Fruit fly (Drosophila melanogaster): ENCODE data around the gene CG31269.

CG31269 gene

DNA sequence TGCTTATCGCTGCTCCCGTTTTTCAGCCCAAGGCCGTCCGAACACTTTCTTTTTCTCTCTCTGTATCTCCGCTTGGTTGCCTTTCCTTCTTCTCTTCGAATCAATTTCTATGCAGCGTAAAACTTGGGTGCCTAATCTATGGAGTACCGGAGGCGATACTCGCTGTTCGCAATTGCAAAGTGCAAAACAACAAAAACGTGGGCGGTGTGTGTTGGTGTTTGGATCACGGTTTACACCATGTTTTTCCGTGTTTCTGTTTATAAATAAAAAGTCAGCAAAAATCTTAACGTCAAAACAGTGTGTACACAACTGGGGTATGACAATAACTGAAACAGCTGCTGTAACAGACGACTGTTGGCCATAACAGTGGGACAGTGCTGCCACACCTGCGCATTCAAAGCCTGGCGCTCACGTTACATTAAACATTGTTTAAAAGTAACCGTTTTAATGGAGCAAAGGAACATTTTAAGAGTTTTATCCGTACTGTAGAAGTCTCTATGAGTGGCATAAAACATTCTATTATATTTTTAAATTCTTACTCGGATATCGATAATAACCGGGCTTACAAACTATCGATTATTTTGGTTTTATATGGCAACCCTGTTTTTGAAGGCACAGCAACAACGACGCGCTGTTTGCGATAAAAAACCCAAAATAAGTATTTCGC lies 22.3 kb downstream of the CG31269 start, which contains the start of the genes m-cup and Det (continued):
- TF ChIP-seq E2f2 (GFP tag; IDR thresholded peaks at IDR 0.05) (peak; percentile 89), z (GFP tag; IDR thresholded peaks at IDR 0.05) (no peak), Deaf1 (tag; optimal IDR thresholded peaks at IDR 0.05) (no peak), unc-4 (GFP tag; IDR thresholded peaks at IDR 0.05; ENCODE audit: partially characterized antibody) (peak; percentile 81), prd (optimal IDR thresholded peaks at IDR 0.05) (no peak), prd (GFP tag; IDR thresholded peaks at IDR 0.05) (no peak), CG10979 (tag; optimal IDR thresholded peaks at IDR 0.05) (no peak), nmo (GFP tag; optimal IDR thresholded peaks at IDR 0.05) (peak; percentile 60), repo (GFP tag; optimal IDR thresholded peaks at IDR 0.05) (no peak), CG30403 (GFP tag; optimal IDR thresholded peaks at IDR 0.05) (peak; percentile 2), bab2 (GFP tag; optimal IDR thresholded peaks at IDR 0.05) (no peak), jing (GFP tag; optimal IDR thresholded peaks at IDR 0.05) (no peak), Oli (tag; optimal IDR thresholded peaks at IDR 0.05) (no peak), CG17186 (GFP tag; optimal IDR thresholded peaks at IDR 0.05) (peak; percentile 79), Sox100B (GFP tag; optimal IDR thresholded peaks at IDR 0.05) (no peak), hkb (optimal IDR thresholded peaks at IDR 0.05) (peak; percentile 80), hkb (GFP tag; IDR thresholded peaks at IDR 0.05) (no peak), slbo (GFP tag; IDR thresholded peaks at IDR 0.05) (no peak), Spps (tag; optimal IDR thresholded peaks at IDR 0.05) (no peak), CG32532 (GFP tag; IDR thresholded peaks at IDR 0.05) (0 out of 2 replicates have a peak, but pooled peaks have one; percentile 7), Lim3 (GFP tag; IDR thresholded peaks at IDR 0.05) (no peak), run (tag; optimal IDR thresholded peaks at IDR 0.05) (no peak), Lhr (GFP tag; optimal IDR thresholded peaks at IDR 0.05) (peak; percentile 49), toy (GFP tag; IDR thresholded peaks at IDR 0.05) (no peak), Fer2 (tag; optimal IDR thresholded peaks at IDR 0.05) (no peak), schlank (tag; optimal IDR thresholded peaks at IDR 0.05) (no peak), CG18599 (GFP tag; optimal IDR thresholded peaks at IDR 0.05) (peak; percentile 18), ac (GFP tag; optimal IDR thresholded peaks at IDR 0.05) (no peak), CG18011 (GFP tag; optimal IDR thresholded peaks at IDR 0.05) (no peak), CG12071 (GFP tag; optimal IDR thresholded peaks at IDR 0.05) (no peak), CG17361 (GFP tag; IDR thresholded peaks at IDR 0.05) (no peak), CG10959 (GFP tag; IDR thresholded peaks at IDR 0.05) (no peak), jigr1 (GFP tag; IDR thresholded peaks at IDR 0.05) (no peak), ro (GFP tag; IDR thresholded peaks at IDR 0.05) (no peak), CG4730 (GFP tag; IDR thresholded peaks at IDR 0.05) (no peak), aop (GFP tag; IDR thresholded peaks at IDR 0.05) (no peak), CG4424 (GFP tag; optimal IDR thresholded peaks at IDR 0.05) (peak; percentile 8), unpg (GFP tag; optimal IDR thresholded peaks at IDR 0.05) (peak; percentile 2), tup (GFP tag; optimal IDR thresholded peaks at IDR 0.05) (no peak), Hr39 (optimal IDR thresholded peaks at IDR 0.05) (no peak), CG9932 (GFP tag; IDR thresholded peaks at IDR 0.05) (0 out of 2 replicates have a peak, but pooled peaks have one; percentile 12), sob (GFP tag; IDR thresholded peaks at IDR 0.05) (0 out of 2 replicates have a peak, but pooled peaks have one; percentile 7), ewg (GFP tag; optimal IDR thresholded peaks at IDR 0.05) (peak; percentile 54), CG6854 (GFP tag; optimal IDR thresholded peaks at IDR 0.05) (no peak), CTCF (GFP tag; optimal IDR thresholded peaks at IDR 0.05) (peak; percentile 30), ssp (GFP tag; IDR thresholded peaks at IDR 0.05) (no peak), hbn (GFP tag; IDR thresholded peaks at IDR 0.05; ENCODE audit: partially characterized antibody) (peak; percentile 51; the same call in 1 of the 2 replicates), Myb (GFP tag; optimal IDR thresholded peaks at IDR 0.05) (peak; percentile 42), sna (GFP tag; IDR thresholded peaks at IDR 0.05; ENCODE audit: partially characterized antibody) (peak; percentile 43; the same call in 1 of the 2 replicates), Awh (GFP tag; IDR thresholded peaks at IDR 0.05) (no peak), CG33213 (GFP tag; optimal IDR thresholded peaks at IDR 0.05) (no peak), CoRest (tag; optimal IDR thresholded peaks at IDR 0.05) (peak; percentile 45)

Data from whole organism, embryonic.